Worm (Caenorhabditis elegans) whole organism, young adult: Measurements from ENCODE around the gene sng-1.

ENCODE experiments used
- B0019.2 ChIP-seq: fragments of 200-800 bp; sonication (Bioruptor generic); conservative IDR thresholded peaks from 2 replicates; pipeline ENCODE4 v1.3.6; 2022; ENCODE audit warnings: missing genetic modification reagents, missing genetic modification characterization, missing compliant biosample characterization
- B0035.1 ChIP-seq: sonication (generic microtip); optimal IDR thresholded peaks from 2 replicates; lab custom pipeline; 2016; ENCODE audit warnings: missing genetic modification characterization, mild to moderate bottlenecking, missing compliant biosample characterization, missing genotype, missing genetic modification reagents
- B0261.1 ChIP-seq: sonication (generic microtip); optimal IDR thresholded peaks from 2 replicates; lab custom pipeline; 2016; ENCODE audit warnings: mild to moderate bottlenecking, missing genetic modification characterization, moderate library complexity, missing compliant biosample characterization
- B0336.3 ChIP-seq: fragments of 200-800 bp; sonication (Bioruptor generic); IDR thresholded peaks from 2 replicates; pipeline ENCODE4 v1.3.6; 2022; ENCODE audit warnings: missing genetic modification characterization, missing compliant biosample characterization
- C17E4.6 ChIP-seq: fragments of 200-800 bp; sonication (Bioruptor generic); IDR thresholded peaks from 2 replicates; pipeline ENCODE4 v1.3.6; 2022; ENCODE audit warnings: missing genetic modification reagents, missing genetic modification characterization, missing compliant biosample characterization
- F23B12.7 ChIP-seq: sonication (generic microtip); optimal IDR thresholded peaks from 2 replicates; lab custom pipeline; 2017; ENCODE audit warnings: missing genetic modification characterization, mild to moderate bottlenecking, missing compliant biosample characterization, antibody characterized with exemption, moderate library complexity; ENCODE audit not compliant: insufficient read depth
- F37B4.10 ChIP-seq: fragments of 200-800 bp; sonication (Bioruptor generic); IDR thresholded peaks from 2 replicates; pipeline ENCODE4 v1.3.6; 2022; ENCODE audit warnings: missing genetic modification characterization, missing compliant biosample characterization
- F52B5.7 ChIP-seq: sonication (generic microtip); optimal IDR thresholded peaks from 2 replicates; lab custom pipeline; 2016; ENCODE audit warnings: mild to moderate bottlenecking, missing genetic modification characterization, missing compliant biosample characterization
- F57C9.4 ChIP-seq: sonication (generic microtip); optimal IDR thresholded peaks from 2 replicates; lab custom pipeline; 2017; ENCODE audit warnings: mild to moderate bottlenecking, missing genetic modification characterization, missing compliant biosample characterization
- K11D2.4 ChIP-seq: fragments of 200-800 bp; sonication (Bioruptor generic); IDR thresholded peaks from 2 replicates; pipeline ENCODE4 v1.3.6; 2022; ENCODE audit warnings: missing genetic modification reagents, missing genetic modification characterization, missing compliant biosample characterization
- Y53F4B.3 ChIP-seq: fragments of 200-800 bp; sonication (Bioruptor generic); IDR thresholded peaks from 2 replicates; pipeline ENCODE4 v1.3.6; 2022; ENCODE audit warnings: missing genetic modification reagents, missing genetic modification characterization, missing compliant biosample characterization
- Y53G8AR.9 ChIP-seq: fragments of 200-800 bp; sonication (Bioruptor generic); conservative IDR thresholded peaks from 2 replicates; pipeline ENCODE4 v1.3.6; 2022; ENCODE audit warnings: missing genetic modification reagents, missing genetic modification characterization, missing compliant biosample characterization
- Y67H2A.10 ChIP-seq: fragments of 200-800 bp; sonication (Bioruptor generic); conservative IDR thresholded peaks from 2 replicates; pipeline ENCODE4 v1.3.6; 2022; ENCODE audit warnings: missing genetic modification reagents, missing genetic modification characterization, missing compliant biosample characterization
- Y79H2A.3 ChIP-seq: fragments of 200-800 bp; sonication (Bioruptor generic); conservative IDR thresholded peaks from 2 replicates; pipeline ENCODE4 v1.3.6; 2022; ENCODE audit warnings: missing genetic modification reagents, missing genetic modification characterization, missing compliant biosample characterization
- aptf-2 ChIP-seq: fragments of 200-800 bp; sonication (Bioruptor generic); conservative IDR thresholded peaks from 2 replicates; pipeline ENCODE4 v1.3.6; 2022; ENCODE audit warnings: missing genetic modification reagents, missing genetic modification characterization, missing compliant biosample characterization
- bed-2 ChIP-seq: fragments of 200-800 bp; sonication (Bioruptor generic); IDR thresholded peaks from 2 replicates; pipeline ENCODE4 v1.3.6; 2022; ENCODE audit warnings: missing genetic modification reagents, missing genetic modification characterization, missing compliant biosample characterization
- ceh-27 ChIP-seq: fragments of 200-800 bp; sonication (Bioruptor generic); optimal IDR thresholded peaks from 2 replicates; lab custom pipeline; 2018; ENCODE audit warnings: mild to moderate bottlenecking, missing genetic modification characterization, moderate library complexity, missing compliant biosample characterization
- ceh-79 ChIP-seq: sonication (generic microtip); optimal IDR thresholded peaks from 2 replicates; lab custom pipeline; 2017; ENCODE audit warnings: mild to moderate bottlenecking, missing genetic modification characterization, missing compliant biosample characterization
- ceh-91 ChIP-seq: fragments of 200-800 bp; sonication (Bioruptor generic); IDR thresholded peaks from 2 replicates; pipeline ENCODE4 v1.3.6; 2022; ENCODE audit warnings: missing genetic modification reagents, missing genetic modification characterization, missing compliant biosample characterization
- chd-7 ChIP-seq: sonication (generic microtip); optimal IDR thresholded peaks from 2 replicates; lab custom pipeline; 2016; ENCODE audit warnings: mild to moderate bottlenecking, missing genetic modification characterization, moderate library complexity, missing compliant biosample characterization
- die-1 ChIP-seq: sonication (generic microtip); optimal IDR thresholded peaks from 2 replicates; lab custom pipeline; 2016; ENCODE audit warnings: missing genotype, mild to moderate bottlenecking, missing genetic modification characterization, missing compliant biosample characterization
- egl-18 ChIP-seq: fragments of 200-800 bp; sonication (Bioruptor generic); IDR thresholded peaks from 2 replicates; pipeline ENCODE4 v1.3.6; 2022; ENCODE audit warnings: missing genetic modification reagents, missing genetic modification characterization, missing compliant biosample characterization
- egl-44 ChIP-seq: fragments of 200-800 bp; sonication (Bioruptor generic); IDR thresholded peaks from 2 replicates; pipeline ENCODE4 v1.3.6; 2022; ENCODE audit warnings: missing genetic modification reagents, missing genetic modification characterization, missing compliant biosample characterization
- egrh-3 ChIP-seq: fragments of 200-800 bp; sonication (Bioruptor generic); IDR thresholded peaks from 2 replicates; pipeline ENCODE4 v1.3.6; 2022; ENCODE audit warnings: missing genetic modification reagents, missing genetic modification characterization, missing compliant biosample characterization
- ets-4 ChIP-seq: fragments of 200-800 bp; sonication (Bioruptor generic); optimal IDR thresholded peaks from 2 replicates; lab custom pipeline; 2018; ENCODE audit warnings: mild to moderate bottlenecking, missing genetic modification characterization, missing compliant biosample characterization
- fkh-3 ChIP-seq: sonication (generic microtip); optimal IDR thresholded peaks from 2 replicates; lab custom pipeline; 2016; ENCODE audit warnings: mild to moderate bottlenecking, missing genetic modification characterization, missing compliant biosample characterization
- gei-17 ChIP-seq: fragments of 200-800 bp; sonication (Bioruptor generic); optimal IDR thresholded peaks from 2 replicates; lab custom pipeline; 2018; ENCODE audit warnings: mild to moderate bottlenecking, missing genetic modification characterization, missing compliant biosample characterization
- him-1 ChIP-seq: sonication (generic microtip); optimal IDR thresholded peaks from 2 replicates; lab custom pipeline; 2016; ENCODE audit warnings: missing genotype, missing genetic modification reagents, missing genetic modification characterization, missing compliant biosample characterization
- hlh-12 ChIP-seq: sonication (generic microtip); optimal IDR thresholded peaks from 2 replicates; lab custom pipeline; 2016; ENCODE audit warnings: missing genetic modification characterization, missing compliant biosample characterization
- hlh-26 ChIP-seq: fragments of 200-800 bp; sonication (Bioruptor generic); conservative IDR thresholded peaks from 2 replicates; pipeline ENCODE4 v1.3.6; 2022; ENCODE audit warnings: missing genetic modification reagents, missing genetic modification characterization, missing compliant biosample characterization
- hmg-1.2 ChIP-seq: fragments of 200-800 bp; sonication (Bioruptor generic); IDR thresholded peaks from 2 replicates; pipeline ENCODE4 v1.3.6; 2022; ENCODE audit warnings: missing genetic modification reagents, missing genetic modification characterization, missing compliant biosample characterization
- hsf-1 ChIP-seq: fragments of 200-800 bp; sonication (Bioruptor generic); IDR thresholded peaks from 2 replicates; pipeline ENCODE4 v1.3.6; 2022; ENCODE audit warnings: missing genetic modification reagents, missing genetic modification characterization, missing compliant biosample characterization
- lag-1 ChIP-seq: fragments of 200-800 bp; sonication (Bioruptor generic); IDR thresholded peaks from 2 replicates; pipeline ENCODE4 v1.3.6; 2022; ENCODE audit warnings: missing genetic modification reagents, missing genetic modification characterization, missing compliant biosample characterization
- let-607 ChIP-seq, 2 experiments: fragments of 200-800 bp in 1 of 2; sonication (Bioruptor generic) in 1 of 2; sonication (generic microtip) in 1 of 2; optimal IDR thresholded peaks; 2 replicates each; lab custom pipeline; 2016 to 2018; ENCODE audit warnings: mild to moderate bottlenecking in 2 of 2, missing compliant biosample characterization in 2 of 2, missing genetic modification characterization in 2 of 2, moderate library complexity in 2 of 2, missing genotype in 1 of 2
- lin-26 ChIP-seq: fragments of 200-800 bp; sonication (Bioruptor generic); IDR thresholded peaks from 2 replicates; pipeline ENCODE4 v1.3.6; 2022; ENCODE audit warnings: missing genetic modification reagents, missing genetic modification characterization, missing compliant biosample characterization
- lin-35 ChIP-seq, 3 experiments: fragments of 150-350 bp in 2 of 3; sonication (generic microtip) in 1 of 3; optimal IDR thresholded peaks; 2 replicates each; lab custom pipeline; 2014 to 2018; ENCODE audit warnings: missing biosample characterization in 3 of 3, missing genetic modification characterization in 3 of 3, missing genetic modification reagents in 3 of 3
- lin-40 ChIP-seq: sonication (generic microtip); optimal IDR thresholded peaks from 2 replicates; lab custom pipeline; 2016; ENCODE audit warnings: missing genetic modification characterization, mild to moderate bottlenecking, missing compliant biosample characterization, missing genotype, missing genetic modification reagents
- madf-6 ChIP-seq: fragments of 200-800 bp; sonication (Bioruptor generic); IDR thresholded peaks from 2 replicates; pipeline ENCODE4 v1.3.6; 2022; ENCODE audit warnings: missing genetic modification reagents, missing genetic modification characterization, missing compliant biosample characterization
- madf-8 ChIP-seq: fragments of 200-800 bp; sonication (Bioruptor generic); conservative IDR thresholded peaks from 2 replicates; pipeline ENCODE4 v1.3.6; 2022; ENCODE audit warnings: missing genetic modification reagents, missing genetic modification characterization, missing compliant biosample characterization
- mcd-1 ChIP-seq: fragments of 200-800 bp; sonication (Bioruptor generic); IDR thresholded peaks from 2 replicates; pipeline ENCODE4 v1.3.6; 2022; ENCODE audit warnings: missing genetic modification reagents, missing genetic modification characterization, missing compliant biosample characterization
- nfya-1 ChIP-seq: sonication (generic microtip); optimal IDR thresholded peaks from 2 replicates; lab custom pipeline; 2017; ENCODE audit warnings: antibody characterized with exemption, missing compliant biosample characterization, missing genetic modification characterization, borderline replicate concordance; ENCODE audit not compliant: insufficient read depth
- nhr-179 ChIP-seq: sonication (generic microtip); optimal IDR thresholded peaks from 2 replicates; lab custom pipeline; 2016; ENCODE audit warnings: mild to moderate bottlenecking, missing genetic modification characterization, missing compliant biosample characterization
- somi-1 ChIP-seq: fragments of 200-800 bp; sonication (Bioruptor generic); optimal IDR thresholded peaks from 2 replicates; lab custom pipeline; 2018; ENCODE audit warnings: mild to moderate bottlenecking, missing genetic modification characterization, missing compliant biosample characterization
- zfh-2 ChIP-seq: fragments of 200-800 bp; sonication (Bioruptor generic); conservative IDR thresholded peaks from 2 replicates; pipeline ENCODE4 v1.3.6; 2022; ENCODE audit warnings: missing genetic modification reagents, missing genetic modification characterization, missing compliant biosample characterization
- ztf-22 ChIP-seq: fragments of 200-800 bp; sonication (Bioruptor generic); optimal IDR thresholded peaks from 2 replicates; lab custom pipeline; 2018; ENCODE audit warnings: mild to moderate bottlenecking, missing genetic modification characterization, moderate library complexity, missing compliant biosample characterization

The sng-1 gene

DNA sequence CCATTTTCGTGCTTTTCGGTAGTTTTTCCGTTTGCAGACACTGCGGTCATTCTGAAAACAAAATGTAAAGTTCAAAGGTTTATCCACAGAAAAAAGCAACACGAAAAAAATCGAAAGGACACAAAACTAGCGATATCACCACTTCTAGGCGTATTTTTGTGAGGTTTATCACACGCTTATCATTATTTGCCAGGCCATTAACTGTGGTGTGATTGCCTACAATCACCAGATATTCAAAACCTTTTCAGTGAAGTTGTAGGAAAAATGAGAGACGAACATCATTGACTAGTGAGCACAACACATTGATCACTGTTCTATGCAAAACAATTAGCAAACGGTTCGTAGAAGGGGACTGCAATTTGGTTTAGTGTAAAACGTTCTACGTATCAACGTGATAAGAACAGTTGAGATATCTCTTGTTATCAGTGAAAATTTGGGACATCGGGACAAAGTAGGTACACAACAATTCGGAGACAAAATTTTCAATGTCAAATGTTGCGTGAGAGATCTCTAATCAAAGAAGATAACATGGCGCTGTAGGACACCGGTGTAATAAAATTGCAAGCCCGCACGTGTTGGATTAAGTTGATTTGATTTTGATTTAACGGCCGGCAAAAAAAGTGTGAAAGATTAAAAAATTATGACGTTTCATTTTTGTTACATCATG is 21.7 kb upstream of the sng-1 start, which contains the start of gene sur-5 (continued):
- TF ChIP-seq madf-8 (GFP tag; lab: Robert Waterston, UW), result no peak
- no peak for TF ChIP-seq F52B5.7 (tag; lab: Kevin White, UChicago)
- TF ChIP-seq F23B12.7 (tag; lab: Kevin White, UChicago), result no peak

DNA sequence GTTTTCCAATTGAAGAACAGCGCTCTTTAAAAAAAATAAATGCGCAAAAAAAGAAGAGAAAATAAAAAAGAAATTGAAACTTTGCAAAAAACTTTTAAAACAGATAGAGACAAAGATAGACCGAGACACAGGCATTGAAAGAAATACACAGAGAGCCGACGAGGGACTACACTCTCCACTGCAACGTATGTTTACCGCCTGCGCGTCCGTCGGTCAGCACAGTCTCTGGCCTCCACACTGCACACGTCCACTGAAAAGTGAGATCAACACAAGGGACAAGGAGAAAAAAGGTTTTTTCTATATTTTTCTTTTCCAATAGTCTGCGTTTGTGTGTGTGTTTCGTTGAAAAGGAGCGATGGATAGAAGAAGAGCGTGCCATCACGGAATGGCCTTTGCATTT is 21.0 kb upstream of the sng-1 start:
- TF ChIP-seq egrh-3 (GFP tag; lab: Robert Waterston, UW) (no peak), F37B4.10 (GFP tag; lab: Robert Waterston, UW) (no peak), zfh-2 (GFP tag; lab: Robert Waterston, UW) (peak; percentile 86), hlh-26 (GFP tag; lab: Robert Waterston, UW) (no peak), nfya-1 (no peak), aptf-2 (no peak), hmg-1.2 (peak; percentile 57; the same call in 1 of the 2 replicates), ceh-91 (GFP tag; lab: Robert Waterston, UW) (no peak), Y53F4B.3 (GFP tag; lab: Robert Waterston, UW) (no peak), B0261.1 (no peak), bed-2 (GFP tag; lab: Robert Waterston, UW) (no peak), Y67H2A.10 (GFP tag; lab: Robert Waterston, UW) (0 out of 2 replicates have a peak, but pooled peaks have one; percentile 31), lin-35 (GFP tag; optimal IDR thresholded peaks at IDR 0.05; lab: Kevin White, UChicago) (peak in 1 of 3 experiments; percentile 47), nhr-179 (tag; lab: Kevin White, UChicago) (no peak), hlh-12 (tag; lab: Kevin White, UChicago) (no peak), lin-26 (peak; percentile 68; the same call in 1 of the 2 replicates), B0019.2 (GFP tag; lab: Robert Waterston, UW) (no peak), hsf-1 (GFP tag; lab: Robert Waterston, UW) (no peak), him-1 (no peak), ets-4 (GFP tag; lab: Kevin White, UChicago) (no peak), F57C9.4 (tag; lab: Kevin White, UChicago) (no peak), Y53G8AR.9 (GFP tag; lab: Robert Waterston, UW) (no peak), madf-6 (GFP tag; lab: Robert Waterston, UW) (no peak), ceh-27 (GFP tag; lab: Kevin White, UChicago) (peak; percentile 25), F23B12.7 (tag; lab: Kevin White, UChicago) (no peak), lag-1 (no peak), B0035.1 (no peak), let-607 (tag; optimal IDR thresholded peaks at IDR 0.05; lab: Kevin White, UChicago) (no peak), B0336.3 (GFP tag; lab: Robert Waterston, UW) (no peak), mcd-1 (GFP tag; lab: Robert Waterston, UW) (peak; percentile 33; the same call in 1 of the 2 replicates), gei-17 (GFP tag; lab: Kevin White, UChicago) (peak; percentile 11), somi-1 (GFP tag; lab: Kevin White, UChicago) (peak; percentile 5), Y79H2A.3 (no peak), egl-44 (GFP tag; lab: Robert Waterston, UW) (no peak), C17E4.6 (GFP tag; lab: Robert Waterston, UW) (no peak), K11D2.4 (peak; percentile 58; the same call in 1 of the 2 replicates), lin-40 (peak; percentile 65), egl-18 (GFP tag; lab: Robert Waterston, UW) (no peak), fkh-3 (tag; lab: Kevin White, UChicago) (no peak), ztf-22 (GFP tag; lab: Kevin White, UChicago) (no peak), die-1 (no peak), chd-7 (tag; lab: Kevin White, UChicago) (peak; percentile 34), ceh-79 (tag; lab: Kevin White, UChicago) (no peak)
